Worm (Caenorhabditis elegans): ENCODE data around the gene tbx-2.

ce11 chrIII:5083304-5083703, 52.8 kb downstream of the tbx-2 start:
- TF ChIP-seq flt-1 (GFP tag; IDR thresholded peaks at IDR 0.05): no peak
- no peak for TF ChIP-seq tab-1 (GFP tag; IDR thresholded peaks at IDR 0.05)
- TF ChIP-seq klf-2 (GFP tag; conservative IDR thresholded peaks at IDR 0.05): no peak
- no peak for TF ChIP-seq ztf-23 (GFP tag; IDR thresholded peaks at IDR 0.05)
- TF ChIP-seq T22C8.4 (GFP tag; IDR thresholded peaks at IDR 0.05): no peak
- TF ChIP-seq cog-1 (tag; optimal IDR thresholded peaks at IDR 0.05): no peak
- TF ChIP-seq ztf-29 (GFP tag; IDR thresholded peaks at IDR 0.05): no peak
- no peak for TF ChIP-seq ref-1 (GFP tag; conservative IDR thresholded peaks at IDR 0.05)

All from whole organism, midembryonic.